Worm (Caenorhabditis elegans): ENCODE measurements around the gene ZK84.5.
A peak's percentile ranks its signal among the peaks of the same experiment; 100 is the strongest.

Gene ZK84.5

ce11 chrII:6016410-6016809 is at the start of gene ZK84.5:
Gene ZK84.5, minus strand, starts transcription at chrII:6016510.
- TF ChIP-seq pha-4 (tag; optimal IDR thresholded peaks at IDR 0.05) (no peak), zfh-2 (GFP tag; conservative IDR thresholded peaks at IDR 0.05) (no peak), B0261.1 (tag; optimal IDR thresholded peaks at IDR 0.05) (no peak)

ce11 chrII:6061495-6061894 is 45.2 kb upstream of the ZK84.5 start:
- TF ChIP-seq ztf-3 (GFP tag; optimal IDR thresholded peaks at IDR 0.05) (no peak), dpff-1 (tag; optimal IDR thresholded peaks at IDR 0.05) (no peak), attf-3 (GFP tag; conservative IDR thresholded peaks at IDR 0.05) (0 out of 2 replicates have a peak, but pooled peaks have one; percentile 25), lin-35 (GFP tag; optimal IDR thresholded peaks at IDR 0.05) (peak; percentile 6 to 95 (median 65)), pha-4 (tag; optimal IDR thresholded peaks at IDR 0.05) (no peak), tbx-9 (tag; optimal IDR thresholded peaks at IDR 0.05; ENCODE audit: borderline replicate concordance) (no peak), nfya-1 (tag; optimal IDR thresholded peaks at IDR 0.05; ENCODE audit: borderline replicate concordance, insufficient read depth) (no peak), F37B4.10 (GFP tag; IDR thresholded peaks at IDR 0.05) (no peak), lin-54 (GFP tag; optimal IDR thresholded peaks at IDR 0.05) (peak; percentile 91), B0261.1 (tag; optimal IDR thresholded peaks at IDR 0.05) (no peak), bed-1 (GFP tag; IDR thresholded peaks at IDR 0.05) (no peak), chd-7 (tag; optimal IDR thresholded peaks at IDR 0.05) (no peak), egl-18 (GFP tag; IDR thresholded peaks at IDR 0.05) (no peak), ceh-100 (GFP tag; IDR thresholded peaks at IDR 0.05) (peak; percentile 62), lin-40 (tag; optimal IDR thresholded peaks at IDR 0.05) (no peak), snpc-4 (GFP tag; optimal IDR thresholded peaks at IDR 0.05) (no peak), snpc-4 (tag; optimal IDR thresholded peaks at IDR 0.05) (peak in 2 of 4 experiments; percentile 33 to 60), bed-2 (GFP tag; IDR thresholded peaks at IDR 0.05) (peak; percentile 53; the same call in 1 of the 2 replicates), madf-10 (tag; optimal IDR thresholded peaks at IDR 0.05) (peak; percentile 68), dox-1 (GFP tag; IDR thresholded peaks at IDR 0.05) (peak; percentile 51; the same call in 1 of the 2 replicates), lir-1 (GFP tag; conservative IDR thresholded peaks at IDR 0.05) (peak; percentile 59; the same call in 1 of the 2 replicates), F57C9.4 (tag; optimal IDR thresholded peaks at IDR 0.05) (no peak), tbp1 (GFP tag; optimal IDR thresholded peaks at IDR 0.05) (no peak), nhr-90 (tag; optimal IDR thresholded peaks at IDR 0.05) (no peak), K11D2.4 (GFP tag; IDR thresholded peaks at IDR 0.05) (0 out of 2 replicates have a peak, but pooled peaks have one; percentile 18), nhr-80 (tag; optimal IDR thresholded peaks at IDR 0.05) (no peak), F33H1.4 (GFP tag; IDR thresholded peaks at IDR 0.05) (peak; percentile 42), hmg-1.2 (GFP tag; IDR thresholded peaks at IDR 0.05) (peak; percentile 29; the same call in 1 of the 2 replicates), mcd-1 (GFP tag; IDR thresholded peaks at IDR 0.05) (peak; percentile 73), let-607 (tag; optimal IDR thresholded peaks at IDR 0.05) (peak in 1 of 2 experiments; percentile 72), ceh-27 (GFP tag; optimal IDR thresholded peaks at IDR 0.05) (peak; percentile 73), attf-5 (GFP tag; optimal IDR thresholded peaks at IDR 0.05) (no peak), hmg-20 (GFP tag; IDR thresholded peaks at IDR 0.05) (peak; percentile 48; the same call in 1 of the 2 replicates), dpl-1 (GFP tag; optimal IDR thresholded peaks at IDR 0.05) (peak; percentile 64), unc-130 (GFP tag; optimal IDR thresholded peaks at IDR 0.05) (peak; percentile 69), sdz-38 (tag; optimal IDR thresholded peaks at IDR 0.05) (no peak), ztf-28 (GFP tag; IDR thresholded peaks at IDR 0.05) (0 out of 2 replicates have a peak, but pooled peaks have one; percentile 11), madf-8 (GFP tag; conservative IDR thresholded peaks at IDR 0.05) (peak; percentile 22; the same call in 1 of the 2 replicates), xnd-1 (tag; optimal IDR thresholded peaks at IDR 0.05) (no peak), Y53F4B.3 (GFP tag; IDR thresholded peaks at IDR 0.05) (no peak), snpc-1.1 (tag; optimal IDR thresholded peaks at IDR 0.05; ENCODE audit: insufficient read depth) (no peak), sea-2 (GFP tag; IDR thresholded peaks at IDR 0.05) (no peak), ceh-40 (GFP tag; IDR thresholded peaks at IDR 0.05) (no peak), somi-1 (GFP tag; optimal IDR thresholded peaks at IDR 0.05) (no peak), zfh-2 (GFP tag; conservative IDR thresholded peaks at IDR 0.05) (no peak), zim-3 (tag; optimal IDR thresholded peaks at IDR 0.05) (no peak)

Measured in whole organism, young adult.